Worm (Caenorhabditis elegans): ENCODE measurements around the gene Y82E9BR.3.

The Y82E9BR.3 gene

DNA sequence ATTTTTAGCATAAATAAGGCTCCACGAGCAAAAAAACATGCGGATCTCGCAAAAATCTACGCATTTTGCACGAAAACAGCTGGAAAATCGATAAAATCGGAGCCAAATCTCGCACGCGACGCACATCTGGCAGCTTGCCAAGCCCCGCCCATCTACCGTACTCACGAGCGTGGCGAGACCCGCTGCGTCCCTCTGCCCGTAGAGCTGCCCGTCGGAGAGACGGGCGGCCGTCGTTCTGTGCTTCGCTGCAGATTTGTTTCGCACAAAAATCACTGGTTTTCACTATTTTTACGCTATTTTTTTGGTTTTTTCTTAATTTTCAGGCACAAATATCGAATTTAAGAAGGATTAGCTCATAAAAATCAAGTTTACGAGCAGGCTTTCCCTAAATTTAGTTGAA lies 287 bp upstream of the Y82E9BR.3 start (continued):
- TF ChIP-seq sma-3 (GFP tag; optimal IDR thresholded peaks at IDR 0.05) (peak; percentile 88), nhr-237 (tag; optimal IDR thresholded peaks at IDR 0.05) (peak; percentile 37), peb-1 (tag; optimal IDR thresholded peaks at IDR 0.05) (no peak), ZK546.5 (tag; optimal IDR thresholded peaks at IDR 0.05) (peak; percentile 97), sma-9 (GFP tag; optimal IDR thresholded peaks at IDR 0.05) (peak; percentile 88), sma-9 (tag; optimal IDR thresholded peaks at IDR 0.05) (no peak), nhr-25 (tag; optimal IDR thresholded peaks at IDR 0.05) (peak; percentile 84), elt-3 (tag; optimal IDR thresholded peaks at IDR 0.05) (no peak), ama-1 (optimal IDR thresholded peaks at IDR 0.05) (peak; percentile 40)

DNA sequence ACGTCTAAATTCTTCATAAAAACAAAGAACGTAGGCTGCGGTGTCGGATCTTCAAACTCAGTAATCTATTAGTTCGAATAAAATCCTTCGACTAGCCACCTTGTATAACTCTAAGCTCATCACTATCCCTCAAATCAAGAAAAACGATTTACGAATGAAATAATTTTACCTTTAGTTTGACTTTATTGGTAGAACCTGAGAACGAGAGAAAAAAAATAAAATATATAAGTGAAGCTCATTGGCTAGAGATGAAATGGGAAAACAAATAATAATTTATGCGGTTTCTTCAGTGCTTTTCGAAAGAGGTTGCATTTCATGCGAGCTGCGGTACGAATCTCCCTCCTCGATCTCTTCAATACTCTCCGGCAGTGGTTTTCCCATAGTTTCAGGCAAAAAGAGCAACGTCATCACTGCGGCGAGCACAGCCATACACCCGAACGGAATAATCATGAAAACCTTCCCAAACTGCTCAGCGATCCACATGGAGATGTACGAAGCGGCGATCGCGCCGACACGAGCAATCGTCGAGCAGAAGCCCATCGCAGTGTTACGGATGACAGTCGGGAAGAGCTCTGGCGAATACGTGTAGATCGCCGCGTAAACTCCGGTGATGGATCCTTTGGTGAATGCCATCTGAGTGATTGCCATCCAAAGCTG lies 832 bp downstream of the Y82E9BR.3 start:
- TF ChIP-seq elt-1 (tag; optimal IDR thresholded peaks at IDR 0.05): no peak
- peak; percentile 59 for TF ChIP-seq nhr-25 (tag; optimal IDR thresholded peaks at IDR 0.05)
- TF ChIP-seq crh-2 (tag; optimal IDR thresholded peaks at IDR 0.05): peak; percentile 65
- peak; percentile 9 for TF ChIP-seq C34F6.9 (tag; optimal IDR thresholded peaks at IDR 0.05)
- TF ChIP-seq ZK546.5 (tag; optimal IDR thresholded peaks at IDR 0.05): peak; percentile 76
- peak; percentile 54 for TF ChIP-seq sma-9 (GFP tag; optimal IDR thresholded peaks at IDR 0.05)
- TF ChIP-seq sma-9 (tag; optimal IDR thresholded peaks at IDR 0.05): no peak
- peak; percentile 90 for TF ChIP-seq ama-1 (optimal IDR thresholded peaks at IDR 0.05)
- TF ChIP-seq ceh-82 (tag; optimal IDR thresholded peaks at IDR 0.05): no peak
- no peak for TF ChIP-seq blmp-1 (tag; optimal IDR thresholded peaks at IDR 0.05; ENCODE audit: insufficient read depth)
- TF ChIP-seq nhr-237 (tag; optimal IDR thresholded peaks at IDR 0.05): peak; percentile 68
- peak; percentile 73 to 83 for TF ChIP-seq lsy-2 (tag; optimal IDR thresholded peaks at IDR 0.05)
- TF ChIP-seq gmeb-1 (tag; optimal IDR thresholded peaks at IDR 0.05): peak; percentile 28
- TF ChIP-seq dmd-4 (tag; optimal IDR thresholded peaks at IDR 0.05): no peak
- no peak for TF ChIP-seq unc-39 (tag; optimal IDR thresholded peaks at IDR 0.05)
- TF ChIP-seq nhr-10 (tag; optimal IDR thresholded peaks at IDR 0.05): no peak
- TF ChIP-seq ztf-4 (tag; optimal IDR thresholded peaks at IDR 0.05): peak; percentile 82
- TF ChIP-seq alr-1 (tag; optimal IDR thresholded peaks at IDR 0.05): no peak
- TF ChIP-seq mbf-1 (tag; optimal IDR thresholded peaks at IDR 0.05): peak; percentile 18
- no peak for TF ChIP-seq R02D3.7 (tag; optimal IDR thresholded peaks at IDR 0.05)
- TF ChIP-seq ztf-1 (GFP tag; conservative IDR thresholded peaks at IDR 0.05): 0 out of 2 replicates have a peak, but pooled peaks have one; percentile 68
- no peak for TF ChIP-seq elt-3 (tag; optimal IDR thresholded peaks at IDR 0.05)
- peak; percentile 88 for TF ChIP-seq lin-13 (GFP tag; optimal IDR thresholded peaks at IDR 0.05)
- TF ChIP-seq aly-2 (tag; optimal IDR thresholded peaks at IDR 0.05): peak; percentile 49
- TF ChIP-seq snpc-4 (tag; optimal IDR thresholded peaks at IDR 0.05): no peak
- TF ChIP-seq sma-3 (GFP tag; optimal IDR thresholded peaks at IDR 0.05): peak; percentile 70
- TF ChIP-seq nhr-11 (tag; optimal IDR thresholded peaks at IDR 0.05): peak; percentile 61
- peak; percentile 61 for TF ChIP-seq fos-1 (tag; optimal IDR thresholded peaks at IDR 0.05)
- no peak for TF ChIP-seq nhr-12 (tag; optimal IDR thresholded peaks at IDR 0.05)
- TF ChIP-seq nhr-21 (tag; optimal IDR thresholded peaks at IDR 0.05): peak; percentile 74
- TF ChIP-seq egl-27 (tag; optimal IDR thresholded peaks at IDR 0.05): no peak
- peak; percentile 42 for TF ChIP-seq nhr-6 (tag; optimal IDR thresholded peaks at IDR 0.05)
- TF ChIP-seq nhr-23 (tag; optimal IDR thresholded peaks at IDR 0.05): no peak
- TF ChIP-seq unc-62 (GFP tag; optimal IDR thresholded peaks at IDR 0.05): no peak
- TF ChIP-seq Y55F3AM.14 (GFP tag; optimal IDR thresholded peaks at IDR 0.05): peak; percentile 79
- no peak for TF ChIP-seq peb-1 (tag; optimal IDR thresholded peaks at IDR 0.05)
- TF ChIP-seq zag-1 (tag; optimal IDR thresholded peaks at IDR 0.05): no peak
- TF ChIP-seq mab-5 (tag; optimal IDR thresholded peaks at IDR 0.05): no peak
- TF ChIP-seq sem-4 (tag; optimal IDR thresholded peaks at IDR 0.05): peak; percentile 45
- peak; percentile 49 for TF ChIP-seq nhr-129 (tag; optimal IDR thresholded peaks at IDR 0.05)
- peak; percentile 58 for TF ChIP-seq nhr-77 (tag; optimal IDR thresholded peaks at IDR 0.05)
- peak; percentile 13 for TF ChIP-seq ceh-16 (tag; optimal IDR thresholded peaks at IDR 0.05)
- no peak for TF ChIP-seq lin-11 (tag; optimal IDR thresholded peaks at IDR 0.05)
- peak; percentile 24 for TF ChIP-seq F13H6.1 (tag; optimal IDR thresholded peaks at IDR 0.05)
- no peak for TF ChIP-seq skn-1 (tag; optimal IDR thresholded peaks at IDR 0.05)
- no peak for TF ChIP-seq lin-39 (tag; optimal IDR thresholded peaks at IDR 0.05)
- TF ChIP-seq mdl-1 (tag; optimal IDR thresholded peaks at IDR 0.05): no peak
- peak; percentile 38 for TF ChIP-seq unc-55 (GFP tag; optimal IDR thresholded peaks at IDR 0.05)
- no peak for TF ChIP-seq ztf-11 (tag; optimal IDR thresholded peaks at IDR 0.05)
